Worm (Caenorhabditis elegans) whole organism, L3 larva: ENCODE results near the gene del-7.

Experiments used
- ceh-16 ChIP-seq: sonication (generic microtip); optimal IDR thresholded peaks from 2 replicates; lab custom pipeline; 2017; ENCODE audit warnings: missing biosample characterization, missing genetic modification characterization
- ceh-9 ChIP-seq: sonication (generic microtip); optimal IDR thresholded peaks from 2 replicates; lab custom pipeline; 2018; ENCODE audit warnings: missing biosample characterization, missing genetic modification characterization
- fkh-2 ChIP-seq: fragments of 150-350 bp; optimal IDR thresholded peaks from 2 replicates; lab custom pipeline; 2014; ENCODE audit warnings: missing biosample characterization, missing genetic modification reagents, missing genetic modification characterization
- lin-15B ChIP-seq: fragments of 150-350 bp; optimal IDR thresholded peaks from 2 replicates; lab custom pipeline; 2014; ENCODE audit warnings: missing biosample characterization, missing genetic modification characterization
- nhr-12 ChIP-seq: fragments of 150-350 bp; optimal IDR thresholded peaks from 2 replicates; lab custom pipeline; 2014; ENCODE audit warnings: missing biosample characterization, missing genetic modification characterization
- pha-4 ChIP-seq: fragments of 150-350 bp; optimal IDR thresholded peaks from 2 replicates; lab custom pipeline; 2014; ENCODE audit warnings: missing biosample characterization, missing genetic modification reagents, missing genetic modification characterization
- tbx-2 ChIP-seq: sonication (generic microtip); optimal IDR thresholded peaks from 2 replicates; lab custom pipeline; 2016; ENCODE audit warnings: mild to moderate bottlenecking, missing genetic modification characterization, missing compliant biosample characterization

DNA sequence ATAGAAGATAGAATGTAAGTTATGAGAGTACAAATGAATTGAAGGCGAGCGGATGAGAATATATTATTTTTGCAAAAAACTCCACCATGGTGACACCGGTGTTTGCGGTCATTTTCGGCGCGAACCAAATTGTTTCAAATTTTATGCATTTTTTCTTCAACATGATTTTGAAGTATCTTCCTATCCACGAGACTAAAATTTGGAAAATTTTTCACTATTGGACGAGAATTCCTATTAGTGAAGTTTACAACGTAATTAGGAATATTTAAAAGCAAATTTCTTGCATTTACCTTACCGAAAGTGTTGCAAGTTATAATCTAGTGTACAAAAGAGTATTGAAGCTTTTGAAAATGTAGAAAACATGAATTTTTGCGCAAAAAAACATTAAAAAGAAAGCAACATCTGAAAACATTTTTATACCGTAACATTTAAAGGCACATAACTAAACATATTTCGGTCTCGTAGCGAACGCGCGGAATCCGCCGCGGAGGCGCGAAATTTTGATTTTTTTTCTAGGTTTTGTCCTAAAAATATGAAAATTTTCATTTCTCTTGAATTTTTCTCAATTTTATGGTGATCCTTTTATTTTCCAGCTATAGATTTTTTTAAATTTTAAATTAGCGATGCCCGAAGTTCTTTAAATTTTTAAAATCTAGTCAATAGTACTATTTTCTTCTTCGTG is 36.4 kb downstream of the del-7 start, which contains the start of gene sgo-1:
- no peak for TF ChIP-seq tbx-2 (tag; lab: Kevin White, UChicago)
- no peak for TF ChIP-seq ceh-16 (tag; lab: Kevin White, UChicago)
- TF ChIP-seq ceh-9 = no peak
- TF ChIP-seq nhr-12 = no peak
- no peak for TF ChIP-seq pha-4 (tag; lab: Kevin White, UChicago)
- no peak for TF ChIP-seq lin-15B (tag; lab: Kevin White, UChicago)
- TF ChIP-seq fkh-2 (tag; lab: Kevin White, UChicago) = no peak
